Fruit fly (Drosophila melanogaster) whole organism, wandering third instar larva: Measurements from ENCODE around the gene Hat1.

ENCODE experiments used
- Abd-B ChIP-seq: fragments of >200 bp; optimal IDR thresholded peaks from 2 replicates; lab custom pipeline; 2017; ENCODE audit warnings: missing biosample characterization, missing genetic modification characterization
- CG32264 ChIP-seq: fragments of 200-800 bp; sonication (Bioruptor generic); optimal IDR thresholded peaks from 2 replicates; lab custom pipeline; 2016; ENCODE audit warnings: missing biosample characterization, missing genetic modification characterization
- CG9705 ChIP-seq: fragments of 200-800 bp; sonication (Bioruptor generic); optimal IDR thresholded peaks from 2 replicates; lab custom pipeline; 2018; ENCODE audit warnings: missing biosample characterization, mild to moderate bottlenecking, missing genetic modification characterization
- CrebA ChIP-seq: fragments of 200-800 bp; sonication (Bioruptor generic); optimal IDR thresholded peaks from 2 replicates; lab custom pipeline; 2016; ENCODE audit warnings: missing biosample characterization, mild to moderate bottlenecking, missing genetic modification characterization, borderline replicate concordance
- Dfd ChIP-seq: fragments of >200 bp; optimal IDR thresholded peaks from 2 replicates; lab custom pipeline; 2017; ENCODE audit warnings: missing biosample characterization, missing genetic modification characterization
- Dif ChIP-seq: fragments of 200-275, 200-300 bp; sonication (Bioruptor generic); optimal IDR thresholded peaks from 2 replicates; lab custom pipeline; 2018; ENCODE audit warnings: missing biosample characterization, missing genetic modification characterization; ENCODE audit not compliant: partially characterized antibody
- GATAd ChIP-seq: sonication (Bioruptor generic); optimal IDR thresholded peaks from 2 replicates; lab custom pipeline; 2016; ENCODE audit warnings: missing biosample characterization, missing genetic modification characterization
- HLH106 ChIP-seq: fragments of 200-800 bp; optimal IDR thresholded peaks from 3 replicates; lab custom pipeline; 2019; ENCODE audit warnings: missing biosample characterization, mild to moderate bottlenecking, missing genetic modification characterization, moderate library complexity
- Hnf4 ChIP-seq: fragments of 200-800 bp; sonication (Bioruptor generic); optimal IDR thresholded peaks from 2 replicates; lab custom pipeline; 2016; ENCODE audit warnings: missing biosample characterization, mild to moderate bottlenecking, missing genetic modification characterization
- Hr78 ChIP-seq: fragments of >200 bp; optimal IDR thresholded peaks from 2 replicates; lab custom pipeline; 2017; ENCODE audit warnings: missing biosample characterization, missing genetic modification characterization
- Hr83 ChIP-seq: fragments of 200-300 bp; sonication (Bioruptor generic); optimal IDR thresholded peaks from 2 replicates; lab custom pipeline; 2016; ENCODE audit warnings: missing biosample characterization, mild to moderate bottlenecking, missing genetic modification characterization, moderate library complexity; ENCODE audit not compliant: poor library complexity, severe bottlenecking
- Jra ChIP-seq: sonication (Bioruptor generic); optimal IDR thresholded peaks from 2 replicates; lab custom pipeline; 2016; ENCODE audit warnings: missing biosample characterization, missing genetic modification characterization
- Mio ChIP-seq: sonication (Bioruptor generic); optimal IDR thresholded peaks from 2 replicates; lab custom pipeline; 2016; ENCODE audit warnings: missing biosample characterization, missing genetic modification characterization
- Myc ChIP-seq: fragments of >200 bp; optimal IDR thresholded peaks from 2 replicates; lab custom pipeline; 2017
- OdsH ChIP-seq: fragments of 200-800 bp; sonication (Bioruptor generic); optimal IDR thresholded peaks from 2 replicates; lab custom pipeline; 2016; ENCODE audit warnings: missing biosample characterization, mild to moderate bottlenecking, missing genetic modification characterization
- Rel ChIP-seq, 2 experiments: fragments of 200-800 bp; sonication (Bioruptor generic) in 1 of 2; optimal IDR thresholded peaks; 2 replicates in 1 of 2; 3 replicates in 1 of 2; lab custom pipeline; 2016 to 2019; ENCODE audit warnings: mild to moderate bottlenecking in 2 of 2, missing biosample characterization in 2 of 2, missing genetic modification characterization in 2 of 2, moderate library complexity in 1 of 2
- Sp1 ChIP-seq: fragments of 200-800 bp; sonication (Bioruptor generic); optimal IDR thresholded peaks from 3 replicates; lab custom pipeline; 2019; ENCODE audit warnings: missing biosample characterization, mild to moderate bottlenecking, missing genetic modification characterization, moderate library complexity
- br ChIP-seq: fragments of 200-800 bp; sonication (Bioruptor generic); optimal IDR thresholded peaks from 2 replicates; lab custom pipeline; 2016; ENCODE audit warnings: missing biosample characterization, missing genetic modification characterization
- brk ChIP-seq: fragments of 200-800 bp; sonication (Bioruptor generic); optimal IDR thresholded peaks from 2 replicates; lab custom pipeline; 2016; ENCODE audit warnings: missing biosample characterization, mild to moderate bottlenecking, missing genetic modification characterization
- dl ChIP-seq, 2 experiments: fragments of 175-275, 200-275 bp in 1 of 2; fragments of 200-275 bp in 1 of 2; sonication (Bioruptor generic); optimal IDR thresholded peaks; lab custom pipeline; 2018; ENCODE audit warnings: mild to moderate bottlenecking in 2 of 2, missing biosample characterization in 2 of 2, missing genetic modification characterization in 2 of 2, moderate library complexity in 2 of 2; ENCODE audit not compliant: partially characterized antibody in 2 of 2, insufficient read depth in 1 of 2
- dmrt93B ChIP-seq: fragments of 200-800 bp; sonication (Bioruptor generic); optimal IDR thresholded peaks from 2 replicates; lab custom pipeline; 2018; ENCODE audit warnings: missing biosample characterization, mild to moderate bottlenecking, missing genetic modification characterization
- dsf ChIP-seq: sonication (Bioruptor generic); optimal IDR thresholded peaks from 2 replicates; lab custom pipeline; 2016; ENCODE audit warnings: missing biosample characterization, missing genetic modification characterization, borderline replicate concordance
- ey ChIP-seq: fragments of 200-800 bp; sonication (Bioruptor generic); optimal IDR thresholded peaks from 2 replicates; lab custom pipeline; 2016; ENCODE audit warnings: missing biosample characterization, missing genetic modification characterization
- foxo ChIP-seq, 2 experiments: fragments of 200-800 bp; sonication (Bioruptor generic); optimal IDR thresholded peaks; 2 replicates in 1 of 2; 3 replicates in 1 of 2; lab custom pipeline; 2016 to 2017; ENCODE audit warnings: missing biosample characterization in 2 of 2, missing genetic modification characterization in 2 of 2
- fru ChIP-seq: fragments of 200-800 bp; sonication (Bioruptor generic); optimal IDR thresholded peaks from 3 replicates; lab custom pipeline; 2016; ENCODE audit warnings: missing biosample characterization, mild to moderate bottlenecking, missing genetic modification characterization
- h ChIP-seq: fragments of 200-800 bp; sonication (Bioruptor generic); optimal IDR thresholded peaks from 3 replicates; lab custom pipeline; 2016; ENCODE audit warnings: missing biosample characterization, mild to moderate bottlenecking, missing genetic modification characterization
- jim ChIP-seq: fragments of 175-275, 200-325 bp; sonication (Bioruptor generic); optimal IDR thresholded peaks from 2 replicates; lab custom pipeline; 2016; ENCODE audit warnings: missing biosample characterization, mild to moderate bottlenecking, missing genetic modification characterization
- lola ChIP-seq: fragments of >200 bp; optimal IDR thresholded peaks from 2 replicates; lab custom pipeline; 2017; ENCODE audit warnings: missing biosample characterization, missing genetic modification characterization
- pan ChIP-seq: fragments of >200 bp; optimal IDR thresholded peaks from 2 replicates; lab custom pipeline; 2017
- psq ChIP-seq: fragments of 200-800 bp; sonication (Bioruptor generic); optimal IDR thresholded peaks from 3 replicates; lab custom pipeline; 2017; ENCODE audit warnings: missing biosample characterization, mild to moderate bottlenecking, missing genetic modification characterization, moderate library complexity
- rgr ChIP-seq: fragments of 200-800 bp; sonication (Bioruptor generic); optimal IDR thresholded peaks from 3 replicates; lab custom pipeline; 2016; ENCODE audit warnings: missing biosample characterization, mild to moderate bottlenecking, missing genetic modification characterization
- sage ChIP-seq: fragments of 200-800 bp; sonication (Bioruptor generic); optimal IDR thresholded peaks from 2 replicates; lab custom pipeline; 2016; ENCODE audit warnings: missing biosample characterization, mild to moderate bottlenecking, missing genetic modification characterization
- sv ChIP-seq: fragments of 200-800 bp; sonication (Bioruptor generic); optimal IDR thresholded peaks from 3 replicates; lab custom pipeline; 2016; ENCODE audit warnings: missing biosample characterization, missing genetic modification characterization
- usp ChIP-seq: fragments of >200 bp; optimal IDR thresholded peaks from 2 replicates; lab custom pipeline; 2017; ENCODE audit warnings: missing biosample characterization, missing genetic modification characterization
- woc ChIP-seq: sonication (Bioruptor generic); optimal IDR thresholded peaks from 2 replicates; lab custom pipeline; 2016; ENCODE audit warnings: missing biosample characterization, mild to moderate bottlenecking, missing genetic modification characterization

The Hat1 gene

DNA sequence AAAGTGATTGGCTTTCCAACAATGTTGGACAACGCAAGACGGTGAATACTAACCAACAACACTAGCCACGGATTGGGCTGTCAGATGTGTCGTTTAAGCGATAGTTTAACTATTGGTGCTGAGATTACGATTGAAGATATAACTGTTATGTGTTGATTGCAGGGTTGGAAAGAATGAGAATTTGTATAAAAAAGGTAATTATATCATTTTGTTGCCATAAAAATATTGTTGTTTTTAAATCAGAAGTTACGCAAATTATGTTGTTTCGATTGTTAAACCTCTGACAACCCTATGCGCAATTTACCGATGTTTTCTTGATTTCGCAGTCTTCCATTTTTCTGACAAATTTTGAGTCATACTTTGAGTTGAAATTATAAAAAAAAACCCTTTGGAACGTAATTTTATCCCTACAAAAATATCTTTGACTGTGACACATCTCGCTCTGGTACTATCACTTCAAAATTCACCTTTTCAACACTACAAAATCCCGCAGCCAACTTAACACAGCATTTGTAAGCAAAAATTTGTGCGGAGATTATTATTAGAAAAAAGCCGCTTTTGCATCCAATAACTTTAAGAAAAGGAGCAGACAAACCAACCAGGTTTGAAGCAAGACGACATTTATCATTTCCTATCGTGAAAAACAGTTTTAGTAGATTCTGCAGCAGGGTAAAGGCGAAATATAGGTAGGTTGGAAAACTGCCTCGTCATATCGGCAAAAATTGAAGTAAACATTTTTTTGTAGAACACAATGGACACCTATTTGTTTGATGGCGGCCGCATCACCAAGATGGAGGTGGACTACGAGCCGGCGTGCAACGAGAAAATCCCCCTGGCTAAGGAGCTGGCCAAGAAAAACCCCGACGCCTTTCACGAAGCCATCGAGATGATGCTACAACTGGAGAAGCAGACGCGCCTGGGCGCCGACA lies at the start of gene Hat1, which contains the start of gene Rpn5:
TSS of gene Hat1 (minus strand) at position 360 of the 929 bp plus-strand sequence.
TSS of gene Rpn5 (plus strand) at position 469 of the 929 bp plus-strand sequence.
- TF ChIP-seq CrebA (GFP tag; lab: Kevin White, UChicago): no peak
- TF ChIP-seq psq: peak; percentile 86
- TF ChIP-seq Jra: peak; percentile 96
- TF ChIP-seq HLH106: peak; percentile 83
- TF ChIP-seq CG32264: peak; percentile 62
- no peak for TF ChIP-seq usp (GFP tag; lab: Kevin White, UChicago)
- TF ChIP-seq rgr (GFP tag; lab: Kevin White, UChicago): peak; percentile 92
- peak; percentile 91 for TF ChIP-seq GATAd
- peak; percentile 84 for TF ChIP-seq dmrt93B (GFP tag; lab: Kevin White, UChicago)
- peak; percentile 41 to 92 for TF ChIP-seq foxo (GFP tag; optimal IDR thresholded peaks at IDR 0.05; lab: Kevin White, UChicago)
- TF ChIP-seq sv (GFP tag; lab: Kevin White, UChicago): peak; percentile 93
- TF ChIP-seq woc: peak; percentile 98
- TF ChIP-seq Rel (GFP tag; optimal IDR thresholded peaks at IDR 0.05; lab: Kevin White, UChicago): no peak
- peak; percentile 28 for TF ChIP-seq Rel (tag; optimal IDR thresholded peaks at IDR 0.05; lab: Kevin White, UChicago)
- peak; percentile 85 for TF ChIP-seq dsf (GFP tag; lab: Kevin White, UChicago)
- peak; percentile 96 for TF ChIP-seq Hr83
- TF ChIP-seq Dif (GFP tag; lab: Kevin White, UChicago): no peak
- peak; percentile 90 for TF ChIP-seq br (GFP tag; lab: Kevin White, UChicago)
- peak; percentile 89 for TF ChIP-seq ey (GFP tag; lab: Kevin White, UChicago)
- peak; percentile 42 for TF ChIP-seq sage (GFP tag; lab: Kevin White, UChicago)
- TF ChIP-seq OdsH: peak; percentile 86
- TF ChIP-seq lola (GFP tag; lab: Kevin White, UChicago): no peak
- TF ChIP-seq dl (GFP tag; optimal IDR thresholded peaks at IDR 0.05; lab: Kevin White, UChicago; ENCODE audit: insufficient read depth in 1 of 2, partially characterized antibody in 2 of 2): no peak
- peak; percentile 92 for TF ChIP-seq h (GFP tag; lab: Kevin White, UChicago)
- TF ChIP-seq Myc (lab: Kevin White, UChicago): peak; percentile 84
- TF ChIP-seq Hnf4 (GFP tag; lab: Kevin White, UChicago): peak; percentile 91
- TF ChIP-seq Dfd (GFP tag; lab: Kevin White, UChicago): no peak
- peak; percentile 45 for TF ChIP-seq Mio (GFP tag; lab: Kevin White, UChicago)
- no peak for TF ChIP-seq pan (lab: Kevin White, UChicago)
- TF ChIP-seq Sp1: peak; percentile 79
- no peak for TF ChIP-seq brk (GFP tag; lab: Kevin White, UChicago)
- TF ChIP-seq fru: peak; percentile 93
- peak; percentile 57 for TF ChIP-seq CG9705

dm6 chr3R:5838683-5839365 lies 49.6 kb upstream of the Hat1 start:
- TF ChIP-seq CG9705 (no peak), Hr83 (peak; percentile 42), Abd-B (GFP tag; lab: Kevin White, UChicago) (no peak), ey (GFP tag; lab: Kevin White, UChicago) (no peak), Hr78 (no peak), Rel (GFP tag; optimal IDR thresholded peaks at IDR 0.05; lab: Kevin White, UChicago) (no peak), Rel (tag; optimal IDR thresholded peaks at IDR 0.05; lab: Kevin White, UChicago) (peak; percentile 72), GATAd (no peak), Jra (no peak), usp (GFP tag; lab: Kevin White, UChicago) (no peak), jim (GFP tag; lab: Kevin White, UChicago) (no peak), sv (GFP tag; lab: Kevin White, UChicago) (no peak)
